Fruit fly (Drosophila melanogaster) S2 (cell line): Measurements from ENCODE around the gene CG10738.

Experiments used
- CG8478 ChIP-seq: fragments of >200 bp; optimal IDR thresholded peaks from 2 replicates; lab custom pipeline; 2018
- CTCF ChIP-seq, 2 experiments: fragments of >200 bp; optimal IDR thresholded peaks; 2 replicates each; lab custom pipeline; 2018

- TF ChIP-seq CTCF (optimal IDR thresholded peaks at IDR 0.05; lab: Kevin White, UChicago) = peak; percentile 81 to 96
- no peak for TF ChIP-seq CG8478 (lab: Kevin White, UChicago)
Observed at dm6 chr3L:13410999-13411398, 39.6 kb upstream of the CG10738 start.
